Worm (Caenorhabditis elegans) whole organism, L4 larva: Measurements from ENCODE around the gene C06H2.2.
A peak's percentile ranks its signal among the peaks of the same experiment; 100 is the strongest.

ENCODE experiments used
- T20F7.1 ChIP-seq: fragments of 200-800 bp; sonication (Bioruptor generic); optimal IDR thresholded peaks from 2 replicates; lab custom pipeline; 2018; ENCODE audit warnings: mild to moderate bottlenecking, missing genetic modification characterization, missing compliant biosample characterization
- Y48G9A.11 ChIP-seq: fragments of 200-800 bp; sonication (Bioruptor generic); IDR thresholded peaks from 2 replicates; pipeline ENCODE4 v1.3.6; 2022; ENCODE audit warnings: missing genetic modification reagents, missing genetic modification characterization, missing compliant biosample characterization
- Y75B8A.6 ChIP-seq: fragments of 200-800 bp; sonication (Bioruptor generic); IDR thresholded peaks from 2 replicates; pipeline ENCODE4 v1.3.6; 2022; ENCODE audit warnings: missing genetic modification reagents, missing genetic modification characterization, missing compliant biosample characterization
- ama-1 ChIP-seq: fragments of 150-350 bp; optimal IDR thresholded peaks from 2 replicates; lab custom pipeline; 2014; ENCODE audit warnings: inconsistent platforms, mixed read lengths
- arid-1 ChIP-seq: fragments of 200-800 bp; sonication (Bioruptor generic); conservative IDR thresholded peaks from 2 replicates; pipeline ENCODE4 v1.3.6; 2022; ENCODE audit warnings: missing genetic modification reagents, missing genetic modification characterization, missing compliant biosample characterization
- attf-4 ChIP-seq: sonication (generic microtip); optimal IDR thresholded peaks from 3 replicates; lab custom pipeline; 2017; ENCODE audit warnings: missing biosample characterization, missing genetic modification characterization
- ceh-20 ChIP-seq: fragments of 200-800 bp; sonication (Bioruptor generic); IDR thresholded peaks from 2 replicates; pipeline ENCODE4 v1.3.6; 2022; ENCODE audit warnings: missing genetic modification reagents, missing genetic modification characterization, missing compliant biosample characterization
- ces-1 ChIP-seq: fragments of 150-350 bp; sonication (generic microtip); optimal IDR thresholded peaks from 4 replicates; lab custom pipeline; 2014; ENCODE audit warnings: missing biosample characterization, missing genetic modification reagents, missing genetic modification characterization
- ctbp-1 ChIP-seq: fragments of 200-800 bp; sonication (Bioruptor generic); IDR thresholded peaks from 2 replicates; pipeline ENCODE4 v1.3.6; 2022; ENCODE audit warnings: missing genetic modification reagents, missing genetic modification characterization, missing compliant biosample characterization
- daf-12 ChIP-seq: fragments of 150-350 bp; optimal IDR thresholded peaks from 2 replicates; lab custom pipeline; 2014; ENCODE audit warnings: missing biosample characterization, missing genetic modification reagents, missing genetic modification characterization
- daf-16 ChIP-seq, 3 experiments: sonication (generic microtip); optimal IDR thresholded peaks; 2 replicates each; lab custom pipeline; 2016 to 2017; ENCODE audit warnings: missing genetic modification characterization in 3 of 3, missing genetic modification reagents in 3 of 3, mild to moderate bottlenecking in 2 of 3, missing compliant biosample characterization in 2 of 3, missing biosample characterization in 1 of 3, moderate library complexity in 1 of 3
- dmd-6 ChIP-seq: fragments of 200-800 bp; sonication (Bioruptor generic); IDR thresholded peaks from 2 replicates; pipeline ENCODE4 v1.3.6; 2022; ENCODE audit warnings: missing genetic modification reagents, missing genetic modification characterization, missing compliant biosample characterization
- duxl-1 ChIP-seq: sonication (generic microtip); optimal IDR thresholded peaks from 2 replicates; lab custom pipeline; 2016; ENCODE audit warnings: mild to moderate bottlenecking, missing genetic modification characterization, moderate library complexity, missing compliant biosample characterization; ENCODE audit not compliant: poor library complexity
- dve-1 ChIP-seq: sonication (generic microtip); optimal IDR thresholded peaks from 2 replicates; lab custom pipeline; 2017; ENCODE audit warnings: antibody characterized with exemption, mild to moderate bottlenecking, missing genetic modification characterization, missing compliant biosample characterization; ENCODE audit not compliant: insufficient read depth
- egl-43 ChIP-seq: fragments of 200-800 bp; sonication (Bioruptor generic); IDR thresholded peaks from 2 replicates; pipeline ENCODE4 v1.3.6; 2022; ENCODE audit warnings: missing genetic modification reagents, missing genetic modification characterization, missing compliant biosample characterization
- gei-8 ChIP-seq: fragments of 200-800 bp; sonication (Bioruptor generic); optimal IDR thresholded peaks from 2 replicates; lab custom pipeline; 2018; ENCODE audit warnings: mild to moderate bottlenecking, missing genetic modification characterization, missing compliant biosample characterization
- hlh-11 ChIP-seq: fragments of 200-800 bp; sonication (Bioruptor generic); optimal IDR thresholded peaks from 2 replicates; lab custom pipeline; 2018; ENCODE audit warnings: mild to moderate bottlenecking, missing genetic modification characterization, missing compliant biosample characterization
- hlh-30 ChIP-seq: sonication (generic microtip); optimal IDR thresholded peaks from 2 replicates; lab custom pipeline; 2017; ENCODE audit warnings: antibody characterized with exemption, mild to moderate bottlenecking, missing genetic modification characterization, missing compliant biosample characterization; ENCODE audit not compliant: insufficient read depth
- jun-1 ChIP-seq: fragments of 150-350 bp; optimal IDR thresholded peaks from 2 replicates; lab custom pipeline; 2014; ENCODE audit warnings: missing biosample characterization, missing genetic modification reagents, missing genetic modification characterization
- lin-1 ChIP-seq: fragments of 200-800 bp; sonication (Bioruptor generic); IDR thresholded peaks from 2 replicates; pipeline ENCODE4 v1.3.6; 2022; ENCODE audit warnings: missing genetic modification reagents, missing genetic modification characterization, missing compliant biosample characterization
- lin-13 ChIP-seq: fragments of 150-350 bp; optimal IDR thresholded peaks from 2 replicates; lab custom pipeline; 2014; ENCODE audit warnings: missing biosample characterization, missing genetic modification reagents, missing genetic modification characterization
- lin-15B ChIP-seq: fragments of 150-350 bp; sonication (generic microtip); optimal IDR thresholded peaks from 3 replicates; lab custom pipeline; 2014; ENCODE audit warnings: missing biosample characterization, missing genetic modification characterization
- lin-29 ChIP-seq: fragments of 200-800 bp; sonication (Bioruptor generic); IDR thresholded peaks from 2 replicates; pipeline ENCODE4 v1.3.6; 2022; ENCODE audit warnings: missing genetic modification reagents, missing genetic modification characterization, missing compliant biosample characterization
- lin-38 ChIP-seq: fragments of 200-800 bp; sonication (Bioruptor generic); IDR thresholded peaks from 2 replicates; pipeline ENCODE4 v1.3.6; 2022; ENCODE audit warnings: missing genetic modification reagents, missing genetic modification characterization, missing compliant biosample characterization
- lsy-2 ChIP-seq, 2 experiments: fragments of 150-350 bp in 1 of 2; sonication (generic microtip) in 1 of 2; optimal IDR thresholded peaks; 2 replicates each; lab custom pipeline; 2014 to 2017; ENCODE audit warnings: missing biosample characterization in 2 of 2, missing genetic modification characterization in 2 of 2
- madf-5 ChIP-seq, 2 experiments: fragments of 200-800 bp; sonication (Bioruptor generic); IDR thresholded peaks; 2 replicates each; pipeline ENCODE4 v1.3.6; 2022; ENCODE audit warnings: missing compliant biosample characterization in 2 of 2, missing genetic modification characterization in 2 of 2
- mep-1 ChIP-seq: fragments of 150-350 bp; sonication (generic microtip); optimal IDR thresholded peaks from 3 replicates; lab custom pipeline; 2014; ENCODE audit warnings: missing biosample characterization, missing genetic modification characterization
- mes-2 ChIP-seq: sonication (generic microtip); optimal IDR thresholded peaks from 2 replicates; lab custom pipeline; 2016; ENCODE audit warnings: missing genotype, mild to moderate bottlenecking, missing genetic modification characterization, missing compliant biosample characterization; ENCODE audit not compliant: poor library complexity, severe bottlenecking
- nhr-10 ChIP-seq: fragments of 150-350 bp; optimal IDR thresholded peaks from 2 replicates; lab custom pipeline; 2014; ENCODE audit warnings: missing biosample characterization, missing genetic modification characterization
- nhr-102 ChIP-seq: sonication (generic microtip); optimal IDR thresholded peaks from 2 replicates; lab custom pipeline; 2016; ENCODE audit warnings: mild to moderate bottlenecking, missing genetic modification characterization, moderate library complexity, missing compliant biosample characterization
- nhr-11 ChIP-seq: fragments of 150-350 bp; optimal IDR thresholded peaks from 2 replicates; lab custom pipeline; 2014; ENCODE audit warnings: missing biosample characterization, missing genetic modification characterization
- nhr-237 ChIP-seq: sonication (generic microtip); optimal IDR thresholded peaks from 2 replicates; lab custom pipeline; 2017; ENCODE audit warnings: missing biosample characterization, missing genetic modification characterization
- nhr-28 ChIP-seq: fragments of 150-350 bp; optimal IDR thresholded peaks from 2 replicates; lab custom pipeline; 2014; ENCODE audit warnings: missing biosample characterization, missing genetic modification characterization
- nhr-48 ChIP-seq: sonication (generic microtip); optimal IDR thresholded peaks from 2 replicates; lab custom pipeline; 2016; ENCODE audit warnings: mild to moderate bottlenecking, missing genetic modification characterization, missing compliant biosample characterization
- php-3 ChIP-seq: fragments of 200-800 bp; sonication (Bioruptor generic); IDR thresholded peaks from 2 replicates; pipeline ENCODE4 v1.3.6; 2022; ENCODE audit warnings: missing genetic modification reagents, missing genetic modification characterization, missing compliant biosample characterization
- pqm-1 ChIP-seq: sonication (generic microtip); optimal IDR thresholded peaks from 2 replicates; lab custom pipeline; 2017; ENCODE audit warnings: missing biosample characterization, missing genetic modification characterization
- rbr-2 ChIP-seq: sonication (generic microtip); optimal IDR thresholded peaks from 2 replicates; lab custom pipeline; 2016; ENCODE audit warnings: missing genotype, missing genetic modification characterization, missing compliant biosample characterization
- sdz-12 ChIP-seq: fragments of 200-800 bp; sonication (Bioruptor generic); optimal IDR thresholded peaks from 2 replicates; lab custom pipeline; 2018; ENCODE audit warnings: mild to moderate bottlenecking, missing genetic modification characterization, missing compliant biosample characterization
- set-16 ChIP-seq: fragments of 200-800 bp; sonication (Bioruptor generic); IDR thresholded peaks from 2 replicates; pipeline ENCODE4 v1.3.6; 2022; ENCODE audit warnings: missing genetic modification reagents, missing genetic modification characterization, missing compliant biosample characterization
- skn-1 ChIP-seq: fragments of 150-350 bp; optimal IDR thresholded peaks from 2 replicates; lab custom pipeline; 2014; ENCODE audit warnings: missing biosample characterization, missing genetic modification characterization
- unc-130 ChIP-seq: sonication (generic microtip); optimal IDR thresholded peaks from 2 replicates; lab custom pipeline; 2016; ENCODE audit warnings: missing genetic modification reagents, missing genetic modification characterization, missing compliant biosample characterization
- unc-62 ChIP-seq, 3 experiments: fragments of 150-350 bp in 1 of 3; sonication (generic microtip); optimal IDR thresholded peaks in 2 of 3; peaks in 1 of 3; 1 replicate in 1 of 3; 2 replicates in 2 of 3; lab custom pipeline; 2014 to 2017; ENCODE audit warnings: missing biosample characterization in 3 of 3, missing genetic modification characterization in 3 of 3, missing genetic modification reagents in 3 of 3, missing genotype in 1 of 3
- zfp-3 ChIP-seq: fragments of 200-800 bp; sonication (Bioruptor generic); conservative IDR thresholded peaks from 2 replicates; pipeline ENCODE4 v1.3.6; 2022; ENCODE audit warnings: missing genetic modification reagents, missing genetic modification characterization, missing compliant biosample characterization
- zip-2 ChIP-seq: fragments of 150-350 bp; optimal IDR thresholded peaks from 2 replicates; lab custom pipeline; 2014; ENCODE audit warnings: missing biosample characterization, missing genetic modification characterization
- ztf-11 ChIP-seq: fragments of 150-350 bp; optimal IDR thresholded peaks from 2 replicates; lab custom pipeline; 2014; ENCODE audit warnings: missing biosample characterization, missing genetic modification characterization
- ztf-7 ChIP-seq: fragments of 150-350 bp; optimal IDR thresholded peaks from 2 replicates; lab custom pipeline; 2014; ENCODE audit warnings: missing biosample characterization, missing genetic modification characterization

The C06H2.2 gene

ce11 chrV:11121247-11121646 lies 3.8 kb upstream of the C06H2.2 start (continued):
- TF ChIP-seq lin-15B (tag; lab: Kevin White, UChicago) = no peak
- no peak for TF ChIP-seq skn-1
- TF ChIP-seq hlh-30 (tag; lab: Kevin White, UChicago) = peak; percentile 93

ce11 chrV:11122466-11122865 lies 2.6 kb upstream of the C06H2.2 start, which contains the start of gene mboa-2:
TSS of gene mboa-2 (minus strand) at chrV:11122493.
- TF ChIP-seq nhr-237 (tag; lab: Kevin White, UChicago) (no peak), Y75B8A.6 (GFP tag; lab: Robert Waterston, UW) (no peak), dve-1 (tag; lab: Kevin White, UChicago) (peak; percentile 83), nhr-102 (peak; percentile 56), lin-1 (0 out of 2 replicates have a peak, but pooled peaks have one; percentile 9), lsy-2 (tag; optimal IDR thresholded peaks at IDR 0.05; lab: Kevin White, UChicago) (peak in 1 of 2 experiments; percentile 63), unc-130 (GFP tag; lab: Kevin White, UChicago) (no peak), lin-38 (peak; percentile 59), zfp-3 (GFP tag; lab: Robert Waterston, UW) (peak; percentile 43; the same call in 1 of the 2 replicates), nhr-11 (tag; lab: Kevin White, UChicago) (no peak), sdz-12 (GFP tag; lab: Kevin White, UChicago) (no peak), lin-13 (GFP tag; lab: Kevin White, UChicago) (no peak), nhr-28 (peak; percentile 50), ces-1 (GFP tag; lab: Kevin White, UChicago) (no peak), mes-2 (tag; lab: Kevin White, UChicago) (peak; percentile 51), ztf-7 (tag; lab: Kevin White, UChicago) (no peak), madf-5 (GFP tag; IDR thresholded peaks at IDR 0.05; lab: Robert Waterston, UW) (no peak), nhr-48 (tag; lab: Kevin White, UChicago) (peak; percentile 12), gei-8 (GFP tag; lab: Kevin White, UChicago) (peak; percentile 14), duxl-1 (tag; lab: Kevin White, UChicago) (peak; percentile 72), ztf-11 (tag; lab: Kevin White, UChicago) (no peak), rbr-2 (peak; percentile 20), lin-15B (tag; lab: Kevin White, UChicago) (no peak), daf-16 (GFP tag; optimal IDR thresholded peaks at IDR 0.05; lab: Kevin White, UChicago) (peak in 1 of 2 experiments; percentile 79), daf-16 (tag; optimal IDR thresholded peaks at IDR 0.05; lab: Kevin White, UChicago) (peak; percentile 76), egl-43 (no peak), arid-1 (GFP tag; lab: Robert Waterston, UW) (peak; percentile 31; the same call in 1 of the 2 replicates), mep-1 (tag; lab: Kevin White, UChicago) (peak; percentile 66), dmd-6 (GFP tag; lab: Robert Waterston, UW) (peak; percentile 52), hlh-11 (tag; lab: Kevin White, UChicago) (peak; percentile 60), ctbp-1 (no peak), T20F7.1 (GFP tag; lab: Kevin White, UChicago) (peak; percentile 65), nhr-10 (tag; lab: Kevin White, UChicago) (no peak), Y48G9A.11 (GFP tag; lab: Robert Waterston, UW) (no peak), lin-29 (no peak), php-3 (no peak), pqm-1 (tag; lab: Kevin White, UChicago) (peak; percentile 9), attf-4 (no peak), ama-1 (lab: Kevin White, UChicago) (no peak), ceh-20 (GFP tag; lab: Robert Waterston, UW) (0 out of 2 replicates have a peak, but pooled peaks have one; percentile 16), unc-62 (GFP tag; optimal IDR thresholded peaks at IDR 0.05 in 1 of 2; lab: Kevin White, UChicago) (no peak), unc-62 (tag; optimal IDR thresholded peaks at IDR 0.05; lab: Kevin White, UChicago) (no peak), zip-2 (tag; lab: Kevin White, UChicago) (no peak), daf-12 (tag; lab: Kevin White, UChicago) (no peak), set-16 (no peak), jun-1 (tag; lab: Kevin White, UChicago) (no peak)
